Fruit fly (Drosophila melanogaster): ENCODE measurements around the gene msd5.
A peak's percentile ranks its signal among the peaks of the same experiment; 100 is the strongest.

msd5 gene

dm6 chr3L:1376014-1376745, 43.2 kb upstream of the msd5 start (continued):
- TF ChIP-seq cg (GFP tag; optimal IDR thresholded peaks at IDR 0.05) (no peak), CG5180 (GFP tag; optimal IDR thresholded peaks at IDR 0.05) (no peak), tin (GFP tag; optimal IDR thresholded peaks at IDR 0.05) (peak; percentile 18), stwl (tag; optimal IDR thresholded peaks at IDR 0.05) (no peak), Bteb2 (GFP tag; optimal IDR thresholded peaks at IDR 0.05) (no peak), Lim3 (GFP tag; IDR thresholded peaks at IDR 0.05) (no peak), CG16779 (GFP tag; IDR thresholded peaks at IDR 0.05) (no peak), lmd (GFP tag; IDR thresholded peaks at IDR 0.05) (peak; percentile 43), klu (GFP tag; IDR thresholded peaks at IDR 0.05) (no peak), Rx (GFP tag; IDR thresholded peaks at IDR 0.05) (no peak), chn (GFP tag; optimal IDR thresholded peaks at IDR 0.05) (no peak), D19B (GFP tag; optimal IDR thresholded peaks at IDR 0.05) (no peak), CG6175 (GFP tag; IDR thresholded peaks at IDR 0.05) (no peak), CG8944 (GFP tag; optimal IDR thresholded peaks at IDR 0.05) (peak; percentile 24), wor (GFP tag; IDR thresholded peaks at IDR 0.05) (no peak), hth (optimal IDR thresholded peaks at IDR 0.05) (no peak), Chrac-16 (GFP tag; optimal IDR thresholded peaks at IDR 0.05) (no peak), cad (GFP tag; optimal IDR thresholded peaks at IDR 0.05) (no peak), CG7556 (GFP tag; optimal IDR thresholded peaks at IDR 0.05) (peak; percentile 28), CG11560 (tag; IDR thresholded peaks at IDR 0.05) (0 out of 3 replicates have a peak, but pooled peaks have one; percentile 13), Hmx (GFP tag; optimal IDR thresholded peaks at IDR 0.05) (no peak), grau (tag; optimal IDR thresholded peaks at IDR 0.05) (peak; percentile 59), ken (GFP tag; IDR thresholded peaks at IDR 0.05) (peak; percentile 65; the same call in 2 of the 3 replicates), CG31224 (GFP tag; IDR thresholded peaks at IDR 0.05) (no peak), Fer1 (GFP tag; optimal IDR thresholded peaks at IDR 0.05) (peak; percentile 18), Six4 (GFP tag; optimal IDR thresholded peaks at IDR 0.05) (no peak), HmgD (GFP tag; optimal IDR thresholded peaks at IDR 0.05) (no peak), Opbp (GFP tag; IDR thresholded peaks at IDR 0.05; ENCODE audit: partially characterized antibody) (no peak), NK7.1 (GFP tag; optimal IDR thresholded peaks at IDR 0.05) (no peak), CG9727 (GFP tag; optimal IDR thresholded peaks at IDR 0.05) (no peak), CG4707 (GFP tag; optimal IDR thresholded peaks at IDR 0.05) (peak; percentile 2), trem (tag; optimal IDR thresholded peaks at IDR 0.05) (no peak), MESR4 (GFP tag; optimal IDR thresholded peaks at IDR 0.05) (no peak), CG12104 (GFP tag; optimal IDR thresholded peaks at IDR 0.05) (no peak), CG3847 (GFP tag; IDR thresholded peaks at IDR 0.05) (0 out of 2 replicates have a peak, but pooled peaks have one; percentile 12), Hand (GFP tag; optimal IDR thresholded peaks at IDR 0.05) (no peak), CG15514 (GFP tag; optimal IDR thresholded peaks at IDR 0.05) (no peak), CG6272 (GFP tag; IDR thresholded peaks at IDR 0.05) (0 out of 2 replicates have a peak, but pooled peaks have one; percentile 22), psq (GFP tag; optimal IDR thresholded peaks at IDR 0.05) (no peak), sd (tag; optimal IDR thresholded peaks at IDR 0.05) (no peak), CG30020 (tag; optimal IDR thresholded peaks at IDR 0.05) (no peak), CG10462 (GFP tag; optimal IDR thresholded peaks at IDR 0.05) (peak; percentile 23), Doc2 (GFP tag; IDR thresholded peaks at IDR 0.05) (no peak), dan (GFP tag; IDR thresholded peaks at IDR 0.05) (no peak), salm (tag; optimal IDR thresholded peaks at IDR 0.05) (peak; percentile 26), Kr (GFP tag; optimal IDR thresholded peaks at IDR 0.05) (no peak), sob (GFP tag; IDR thresholded peaks at IDR 0.05) (peak; percentile 54), Dad (GFP tag; optimal IDR thresholded peaks at IDR 0.05) (peak; percentile 36), odd (GFP tag; optimal IDR thresholded peaks at IDR 0.05) (peak; percentile 44), CG33557 (GFP tag; optimal IDR thresholded peaks at IDR 0.05) (no peak), Hr78 (GFP tag; optimal IDR thresholded peaks at IDR 0.05) (no peak)

Measured in whole organism, embryonic.